Fruit fly (Drosophila melanogaster) whole organism, embryonic: ENCODE measurements around the gene CG4896.

Experiments used
- ATbp ChIP-seq: fragments of 200-800 bp; sonication (Bioruptor generic); optimal IDR thresholded peaks from 2 replicates; lab custom pipeline; 2017; ENCODE audit warnings: missing biosample characterization, mild to moderate bottlenecking, missing genetic modification characterization, missing genetic modification reagents
- Awh ChIP-seq: fragments of 200-800 bp; sonication (Bioruptor generic); IDR thresholded peaks from 2 replicates; pipeline ENCODE4, ENCODE4 v1.3.6; 2022; ENCODE audit warnings: missing biosample characterization, missing genetic modification characterization
- CG1024 ChIP-seq: fragments of 200-800 bp; sonication (Bioruptor generic); IDR thresholded peaks from 2 replicates; pipeline ENCODE4 v1.3.6; 2022; ENCODE audit warnings: missing biosample characterization, missing genetic modification characterization
- CG10274 ChIP-seq: fragments of 200-800 bp; sonication (Bioruptor generic); optimal IDR thresholded peaks from 3 replicates; lab custom pipeline; 2017; ENCODE audit warnings: missing biosample characterization, mild to moderate bottlenecking, missing genetic modification characterization
- CG10462 ChIP-seq: fragments of 200-800 bp; sonication (Bioruptor generic); optimal IDR thresholded peaks from 2 replicates; lab custom pipeline; 2016; ENCODE audit warnings: missing biosample characterization, missing genetic modification characterization
- CG11247 ChIP-seq: fragments of 200-800 bp; sonication (Bioruptor generic); IDR thresholded peaks from 2 replicates; pipeline ENCODE4 v1.3.6; 2022; ENCODE audit warnings: missing biosample characterization, missing genetic modification characterization
- CG11723 ChIP-seq: fragments of 200-800 bp; sonication (Bioruptor generic); optimal IDR thresholded peaks from 2 replicates; lab custom pipeline; 2017; ENCODE audit warnings: missing biosample characterization, mild to moderate bottlenecking, missing genetic modification characterization
- CG13287 ChIP-seq: fragments of 200-800 bp; sonication (Bioruptor generic); IDR thresholded peaks from 2 replicates; pipeline ENCODE4 v1.3.6; 2022; ENCODE audit warnings: missing biosample characterization, missing genetic modification characterization; ENCODE audit not compliant: partially characterized antibody
- CG14965 ChIP-seq: fragments of 200-800 bp; sonication (Bioruptor generic); optimal IDR thresholded peaks from 2 replicates; lab custom pipeline; 2016; ENCODE audit warnings: missing biosample characterization, missing genetic modification characterization, borderline replicate concordance
- CG15269 ChIP-seq: fragments of 200-800 bp; sonication (Bioruptor generic); optimal IDR thresholded peaks from 2 replicates; lab custom pipeline; 2018; ENCODE audit warnings: missing biosample characterization, mild to moderate bottlenecking, missing genetic modification characterization, moderate library complexity
- CG1603 ChIP-seq: fragments of 200-800 bp; sonication (Bioruptor generic); optimal IDR thresholded peaks from 2 replicates; lab custom pipeline; 2019; ENCODE audit warnings: missing biosample characterization, mild to moderate bottlenecking, missing genetic modification characterization, moderate library complexity
- CG16815 ChIP-seq: fragments of 200-800 bp; sonication (Bioruptor generic); optimal IDR thresholded peaks from 3 replicates; lab custom pipeline; 2017; ENCODE audit warnings: missing biosample characterization, mild to moderate bottlenecking, missing genetic modification characterization
- CG17328 ChIP-seq: fragments of 200-800 bp; sonication (Bioruptor generic); IDR thresholded peaks from 2 replicates; pipeline ENCODE4 v1.3.6; 2022; ENCODE audit warnings: missing biosample characterization, missing genetic modification characterization
- CG17612 ChIP-seq: fragments of 200-800 bp; sonication (Bioruptor generic); IDR thresholded peaks from 2 replicates; pipeline ENCODE4 v1.3.6; 2022; ENCODE audit warnings: missing biosample characterization, missing genetic modification characterization
- CG2120 ChIP-seq: fragments of 200-800 bp; sonication (Bioruptor generic); optimal IDR thresholded peaks from 3 replicates; lab custom pipeline; 2016; ENCODE audit warnings: missing biosample characterization, missing genetic modification characterization
- CG34376 ChIP-seq: fragments of 200-800 bp; sonication (Bioruptor generic); optimal IDR thresholded peaks from 2 replicates; lab custom pipeline; 2018; ENCODE audit warnings: missing biosample characterization, mild to moderate bottlenecking, missing genetic modification characterization
- CG5245 ChIP-seq: fragments of 200-800 bp; sonication (Bioruptor generic); optimal IDR thresholded peaks from 3 replicates; lab custom pipeline; 2016; ENCODE audit warnings: missing biosample characterization, missing genetic modification characterization
- CG6854 ChIP-seq: fragments of 200-800 bp; sonication (Bioruptor generic); optimal IDR thresholded peaks from 3 replicates; lab custom pipeline; 2017; ENCODE audit warnings: missing biosample characterization, mild to moderate bottlenecking, missing genetic modification characterization
- CG8290 ChIP-seq, 3 experiments: fragments of 200-800 bp; sonication (Bioruptor generic); optimal IDR thresholded peaks; 2 replicates each; lab custom pipeline; 2016 to 2019; ENCODE audit warnings: missing biosample characterization in 3 of 3, missing genetic modification characterization in 3 of 3, mild to moderate bottlenecking in 2 of 3, moderate library complexity in 1 of 3
- CG8388 ChIP-seq: fragments of 200-800 bp; sonication (Bioruptor generic); optimal IDR thresholded peaks from 2 replicates; lab custom pipeline; 2019; ENCODE audit warnings: missing biosample characterization, mild to moderate bottlenecking, missing genetic modification characterization, moderate library complexity
- CG9797 ChIP-seq: fragments of 200-800 bp; sonication (Bioruptor generic); optimal IDR thresholded peaks from 3 replicates; lab custom pipeline; 2018; ENCODE audit warnings: missing biosample characterization, mild to moderate bottlenecking, missing genetic modification characterization
- Camta ChIP-seq: fragments of 200-800 bp; sonication (Bioruptor generic); optimal IDR thresholded peaks from 2 replicates; lab custom pipeline; 2016; ENCODE audit warnings: missing biosample characterization, missing genetic modification characterization
- D19A ChIP-seq: fragments of 200-800 bp; optimal IDR thresholded peaks from 3 replicates; lab custom pipeline; 2019; ENCODE audit warnings: missing biosample characterization, mild to moderate bottlenecking, missing genetic modification characterization, moderate library complexity
- ERR ChIP-seq: fragments of 200-800 bp; sonication (Bioruptor generic); optimal IDR thresholded peaks from 2 replicates; lab custom pipeline; 2016; ENCODE audit warnings: missing biosample characterization, missing genetic modification characterization
- Fer1 ChIP-seq: fragments of 200-800 bp; sonication (Bioruptor generic); optimal IDR thresholded peaks from 2 replicates; lab custom pipeline; 2017; ENCODE audit warnings: missing biosample characterization, mild to moderate bottlenecking, missing genetic modification characterization
- Fer2 ChIP-seq: fragments of 200-800 bp; sonication (Bioruptor generic); optimal IDR thresholded peaks from 2 replicates; lab custom pipeline; 2018; ENCODE audit warnings: missing biosample characterization, mild to moderate bottlenecking, missing genetic modification characterization, moderate library complexity
- Lpt ChIP-seq: fragments of >200 bp; optimal IDR thresholded peaks from 2 replicates; lab custom pipeline; 2018; ENCODE audit warnings: missing biosample characterization, missing genetic modification characterization
- NC2α ChIP-seq: fragments of 200-800 bp; sonication (Bioruptor generic); optimal IDR thresholded peaks from 2 replicates; lab custom pipeline; 2016; ENCODE audit warnings: missing biosample characterization, missing genetic modification characterization
- NFAT ChIP-seq: fragments of 200-800 bp; sonication (Bioruptor generic); IDR thresholded peaks from 2 replicates; pipeline ENCODE4 v1.3.6; 2022; ENCODE audit warnings: missing biosample characterization, missing genetic modification characterization
- NfI ChIP-seq: fragments of 200-800 bp; sonication (Bioruptor generic); optimal IDR thresholded peaks from 3 replicates; lab custom pipeline; 2018; ENCODE audit warnings: missing biosample characterization, mild to moderate bottlenecking, missing genetic modification characterization, moderate library complexity
- chn ChIP-seq: fragments of 200-800 bp; sonication (Bioruptor generic); optimal IDR thresholded peaks from 2 replicates; lab custom pipeline; 2016; ENCODE audit warnings: missing biosample characterization, missing genetic modification characterization
- ewg ChIP-seq: fragments of 200-800 bp; sonication (Bioruptor generic); optimal IDR thresholded peaks from 3 replicates; lab custom pipeline; 2017; ENCODE audit warnings: mild to moderate bottlenecking, missing biosample characterization, missing genetic modification reagents, missing genetic modification characterization
- exex ChIP-seq: fragments of 200-800 bp; sonication (Bioruptor generic); optimal IDR thresholded peaks from 4 replicates; lab custom pipeline; 2018; ENCODE audit warnings: missing biosample characterization, mild to moderate bottlenecking, missing genetic modification characterization, moderate library complexity
- gce ChIP-seq: fragments of 200-800 bp; sonication (Bioruptor generic); IDR thresholded peaks from 3 replicates; pipeline ENCODE4 v1.3.6; 2022; ENCODE audit warnings: missing biosample characterization, missing genetic modification characterization
- gro ChIP-seq: fragments of 200-800 bp; sonication (Bioruptor generic); optimal IDR thresholded peaks from 2 replicates; lab custom pipeline; 2016; ENCODE audit warnings: missing biosample characterization, missing genetic modification characterization
- jing ChIP-seq: fragments of 200-800 bp; sonication (Bioruptor generic); optimal IDR thresholded peaks from 2 replicates; lab custom pipeline; 2018; ENCODE audit warnings: missing biosample characterization, mild to moderate bottlenecking, missing genetic modification characterization
- lov ChIP-seq, 2 experiments: fragments of 200-800 bp in 1 of 2; fragments of >200 bp in 1 of 2; sonication (Bioruptor generic) in 1 of 2; IDR thresholded peaks in 1 of 2; optimal IDR thresholded peaks in 1 of 2; 2 replicates in 1 of 2; 3 replicates in 1 of 2; pipeline versions ENCODE4 v1.3.6 to Lab custom; 2017 to 2022; ENCODE audit warnings: missing biosample characterization in 1 of 2, missing genetic modification characterization in 1 of 2
- mirr ChIP-seq: fragments of 200-800 bp; sonication (Bioruptor generic); optimal IDR thresholded peaks from 3 replicates; lab custom pipeline; 2018; ENCODE audit warnings: missing biosample characterization, mild to moderate bottlenecking, missing genetic modification characterization
- nmo ChIP-seq: fragments of 200-800 bp; sonication (Bioruptor generic); optimal IDR thresholded peaks from 2 replicates; lab custom pipeline; 2018; ENCODE audit warnings: missing biosample characterization, mild to moderate bottlenecking, missing genetic modification characterization, moderate library complexity
- onecut ChIP-seq: fragments of 200-800 bp; sonication (Bioruptor generic); IDR thresholded peaks from 2 replicates; pipeline ENCODE4 v1.3.6; 2022; ENCODE audit warnings: missing biosample characterization, missing genetic modification characterization
- p53 ChIP-seq: fragments of 200-800 bp; sonication (Bioruptor generic); optimal IDR thresholded peaks from 2 replicates; lab custom pipeline; 2016; ENCODE audit warnings: missing biosample characterization, missing genetic modification characterization
- rib ChIP-seq: fragments of 200-800 bp; sonication (Bioruptor generic); IDR thresholded peaks from 2 replicates; pipeline ENCODE4 v1.3.6; 2022; ENCODE audit warnings: missing biosample characterization, missing genetic modification characterization
- row ChIP-seq: fragments of 200-800 bp; sonication (Bioruptor generic); IDR thresholded peaks from 3 replicates; pipeline ENCODE4 v1.3.6; 2022; ENCODE audit warnings: missing biosample characterization, missing genetic modification characterization
- schlank ChIP-seq: fragments of 200-800 bp; sonication (Bioruptor generic); optimal IDR thresholded peaks from 2 replicates; lab custom pipeline; 2018; ENCODE audit warnings: missing biosample characterization, mild to moderate bottlenecking, missing genetic modification characterization
- sens ChIP-seq: fragments of 200-800 bp; sonication (Bioruptor generic); peaks from one replicate; lab custom pipeline; 2016; ENCODE audit warnings: missing biosample characterization, missing genetic modification characterization
- sima ChIP-seq: fragments of 200-800 bp; sonication (Bioruptor generic); optimal IDR thresholded peaks from 2 replicates; lab custom pipeline; 2016; ENCODE audit warnings: missing biosample characterization, missing genetic modification characterization
- so ChIP-seq: fragments of 200-800 bp; sonication (Bioruptor generic); IDR thresholded peaks from 3 replicates; pipeline ENCODE4 v1.3.6; 2022; ENCODE audit warnings: missing biosample characterization, missing genetic modification characterization
- trem ChIP-seq: fragments of 200-800 bp; optimal IDR thresholded peaks from 3 replicates; lab custom pipeline; 2019; ENCODE audit warnings: missing biosample characterization, mild to moderate bottlenecking, missing genetic modification characterization, moderate library complexity
- tup ChIP-seq: fragments of 200-800 bp; sonication (Bioruptor generic); optimal IDR thresholded peaks from 2 replicates; lab custom pipeline; 2016; ENCODE audit warnings: missing biosample characterization, mild to moderate bottlenecking, missing genetic modification characterization, moderate library complexity
- tx ChIP-seq: fragments of 200-800 bp; sonication (Bioruptor generic); optimal IDR thresholded peaks from 2 replicates; lab custom pipeline; 2016; ENCODE audit warnings: missing biosample characterization, missing genetic modification characterization
- wek ChIP-seq: fragments of 200-800 bp; sonication (Bioruptor generic); optimal IDR thresholded peaks from 3 replicates; lab custom pipeline; 2018; ENCODE audit warnings: missing biosample characterization, mild to moderate bottlenecking, missing genetic modification characterization, moderate library complexity
- zen ChIP-seq: fragments of 200-800 bp; sonication (Bioruptor generic); optimal IDR thresholded peaks from 3 replicates; lab custom pipeline; 2018; ENCODE audit warnings: missing biosample characterization, mild to moderate bottlenecking, missing genetic modification characterization, moderate library complexity

Gene CG4896

dm6 chr2L:1207432-1207831 is 29.9 kb downstream of the CG4896 start (continued):
- TF ChIP-seq lov (optimal IDR thresholded peaks at IDR 0.05; lab: Kevin White, UChicago) = no peak
- TF ChIP-seq lov (GFP tag; IDR thresholded peaks at IDR 0.05; lab: Robert Waterston, UW) = 0 out of 3 replicates have a peak, but pooled peaks have one; percentile 25
- TF ChIP-seq schlank (tag; lab: Kevin White, UChicago) = no peak
- TF ChIP-seq NfI (GFP tag; lab: Kevin White, UChicago) = no peak
- TF ChIP-seq CG17328 = peak; percentile 46; the same call in 1 of the 2 replicates
- TF ChIP-seq CG16815 = peak; percentile 24
- TF ChIP-seq jing (GFP tag; lab: Kevin White, UChicago) = no peak
- TF ChIP-seq CG10462 (GFP tag; lab: Kevin White, UChicago) = no peak
- no peak for TF ChIP-seq sima
- no peak for TF ChIP-seq CG8388 (GFP tag; lab: Kevin White, UChicago)
- 0 out of 2 replicates have a peak, but pooled peaks have one; percentile 40 for TF ChIP-seq rib
- TF ChIP-seq NFAT (GFP tag; lab: Robert Waterston, UW) = peak; percentile 51; the same call in 1 of the 2 replicates
- TF ChIP-seq CG1024 (GFP tag; lab: Robert Waterston, UW) = no peak
- no peak for TF ChIP-seq mirr
- peak; percentile 13 for TF ChIP-seq nmo (GFP tag; lab: Kevin White, UChicago)
- no peak for TF ChIP-seq tup (GFP tag; lab: Kevin White, UChicago)
- TF ChIP-seq gce = 0 out of 3 replicates have a peak, but pooled peaks have one; percentile 36
- no peak for TF ChIP-seq CG34376 (GFP tag; lab: Kevin White, UChicago)
- TF ChIP-seq onecut (GFP tag; lab: Robert Waterston, UW) = peak; percentile 51
- TF ChIP-seq tx = no peak
- TF ChIP-seq trem (tag; lab: Kevin White, UChicago) = no peak
- TF ChIP-seq exex (tag; lab: Kevin White, UChicago) = no peak
- no peak for TF ChIP-seq Camta
- no peak for TF ChIP-seq gro (GFP tag; lab: Kevin White, UChicago)
- peak; percentile 77; the same call in 2 of the 3 replicates for TF ChIP-seq row
- no peak for TF ChIP-seq NC2α
- TF ChIP-seq CG10274 (GFP tag; lab: Kevin White, UChicago) = no peak
- peak; percentile 15 for TF ChIP-seq chn (GFP tag; lab: Kevin White, UChicago)
- no peak for TF ChIP-seq zen (tag; lab: Kevin White, UChicago)
- TF ChIP-seq Lpt (GFP tag; lab: Kevin White, UChicago) = no peak
- peak; percentile 73 for TF ChIP-seq CG1603 (tag; lab: Kevin White, UChicago)
- TF ChIP-seq so = peak; percentile 75

DNA sequence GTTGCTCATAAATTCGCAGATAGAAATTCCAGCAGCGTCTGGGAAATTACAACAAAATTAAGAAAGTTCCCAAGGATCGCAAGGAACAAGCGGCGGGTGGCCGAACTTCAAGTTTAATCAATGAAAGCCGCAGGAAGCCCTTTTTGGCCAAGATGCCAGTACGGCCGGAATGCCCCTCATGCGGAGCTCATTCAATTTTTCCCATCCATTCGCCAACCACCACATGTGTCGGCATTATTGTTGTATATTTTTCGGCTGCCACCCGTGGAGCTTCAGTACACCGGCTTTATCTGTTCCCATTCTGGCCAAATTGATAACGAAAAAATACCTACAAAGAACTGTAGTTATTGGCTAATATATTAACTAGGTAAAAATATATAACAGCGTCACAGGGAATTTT is 34.0 kb downstream of the CG4896 start:
- TF ChIP-seq ewg (GFP tag; lab: Kevin White, UChicago) = no peak
- TF ChIP-seq p53 (GFP tag; lab: Kevin White, UChicago) = no peak
- no peak for TF ChIP-seq Fer2 (tag; lab: Kevin White, UChicago)
- no peak for TF ChIP-seq CG14965
- TF ChIP-seq CG8290 (GFP tag; optimal IDR thresholded peaks at IDR 0.05; lab: Kevin White, UChicago) = no peak
- peak in 1 of 2 experiments; percentile 11 for TF ChIP-seq CG8290 (tag; optimal IDR thresholded peaks at IDR 0.05; lab: Kevin White, UChicago)
- no peak for TF ChIP-seq CG5245 (GFP tag; lab: Kevin White, UChicago)
- TF ChIP-seq CG11723 = no peak
- TF ChIP-seq CG2120 (GFP tag; lab: Kevin White, UChicago) = peak; percentile 29
- TF ChIP-seq D19A = no peak
- peak; percentile 0 for TF ChIP-seq CG15269 (tag; lab: Kevin White, UChicago)
- TF ChIP-seq Fer1 (GFP tag; lab: Kevin White, UChicago) = no peak
- no peak for TF ChIP-seq ERR (GFP tag; lab: Kevin White, UChicago)
- TF ChIP-seq CG13287 = peak; percentile 48
- no peak for TF ChIP-seq Awh (GFP tag; lab: Robert Waterston, UW)
- TF ChIP-seq sens = peak; percentile 16
- no peak for TF ChIP-seq CG11247 (GFP tag; lab: Robert Waterston, UW)
- TF ChIP-seq CG6854 (GFP tag; lab: Kevin White, UChicago) = no peak
- peak; percentile 56; the same call in 1 of the 2 replicates for TF ChIP-seq CG17612
- TF ChIP-seq ATbp (GFP tag; lab: Kevin White, UChicago) = no peak
- peak; percentile 76 for TF ChIP-seq wek (GFP tag; lab: Kevin White, UChicago)
- no peak for TF ChIP-seq CG9797 (GFP tag; lab: Kevin White, UChicago)
